Worm (Caenorhabditis elegans) whole organism, mixed stage, embryonic: Measurements from ENCODE around the gene lect-2.

ENCODE experiments used
- M03D4.4 ChIP-seq: sonication (generic microtip); optimal IDR thresholded peaks from 2 replicates; lab custom pipeline; 2017; ENCODE audit warnings: mild to moderate bottlenecking, missing genetic modification characterization, missing compliant biosample characterization
- bed-3 ChIP-seq: fragments of 200-800 bp; sonication (Bioruptor generic); optimal IDR thresholded peaks from 3 replicates; lab custom pipeline; 2018; ENCODE audit warnings: mild to moderate bottlenecking, missing genetic modification characterization, moderate library complexity, missing compliant biosample characterization
- blmp-1 ChIP-seq: fragments of 150-350 bp; optimal IDR thresholded peaks from 2 replicates; lab custom pipeline; 2014; ENCODE audit warnings: missing biosample characterization, missing genetic modification characterization
- ceh-39 ChIP-seq: fragments of 150-350 bp; optimal IDR thresholded peaks from 2 replicates; lab custom pipeline; 2014; ENCODE audit warnings: missing biosample characterization, missing genetic modification characterization
- ceh-43 ChIP-seq: fragments of 200-800 bp; sonication (Bioruptor generic); optimal IDR thresholded peaks from 2 replicates; lab custom pipeline; 2018; ENCODE audit warnings: mild to moderate bottlenecking, missing genetic modification characterization, moderate library complexity, missing compliant biosample characterization
- ceh-83 ChIP-seq: fragments of 200-800 bp; sonication (Bioruptor generic); optimal IDR thresholded peaks from 2 replicates; lab custom pipeline; 2018; ENCODE audit warnings: mild to moderate bottlenecking, missing genetic modification characterization, missing compliant biosample characterization
- ces-1 ChIP-seq: fragments of 150-350 bp; optimal IDR thresholded peaks from 2 replicates; lab custom pipeline; 2014; ENCODE audit warnings: missing biosample characterization, missing genetic modification reagents, missing genetic modification characterization
- cnd-1 ChIP-seq: fragments of 200-800 bp; sonication (Bioruptor generic); optimal IDR thresholded peaks from 2 replicates; lab custom pipeline; 2018; ENCODE audit warnings: mild to moderate bottlenecking, missing genetic modification characterization, missing compliant biosample characterization
- drap-1 ChIP-seq: fragments of 200-800 bp; sonication (Bioruptor generic); optimal IDR thresholded peaks from 3 replicates; lab custom pipeline; 2018; ENCODE audit warnings: mild to moderate bottlenecking, missing genetic modification characterization, missing compliant biosample characterization
- elt-1 ChIP-seq: sonication (generic microtip); optimal IDR thresholded peaks from 2 replicates; lab custom pipeline; 2017; ENCODE audit warnings: missing genetic modification characterization, mild to moderate bottlenecking, missing compliant biosample characterization, antibody characterized with exemption, moderate library complexity, borderline replicate concordance; ENCODE audit not compliant: insufficient read depth
- elt-3 ChIP-seq: fragments of 150-350 bp; optimal IDR thresholded peaks from 2 replicates; lab custom pipeline; 2014; ENCODE audit warnings: missing biosample characterization, missing genetic modification characterization
- hlh-1 ChIP-seq: fragments of 150-350 bp; optimal IDR thresholded peaks from 2 replicates; lab custom pipeline; 2014; ENCODE audit warnings: missing biosample characterization, missing genetic modification reagents, missing genetic modification characterization
- lin-13 ChIP-seq: fragments of 150-350 bp; optimal IDR thresholded peaks from 2 replicates; lab custom pipeline; 2014; ENCODE audit warnings: missing biosample characterization, missing genetic modification characterization
- lsy-2 ChIP-seq: fragments of 150-350 bp; optimal IDR thresholded peaks from 2 replicates; lab custom pipeline; 2014; ENCODE audit warnings: missing biosample characterization, missing genetic modification characterization
- mab-5 ChIP-seq: fragments of 150-350 bp; optimal IDR thresholded peaks from 2 replicates; lab custom pipeline; 2014; ENCODE audit warnings: missing biosample characterization, missing genetic modification characterization
- mep-1 ChIP-seq: fragments of 150-350 bp; optimal IDR thresholded peaks from 2 replicates; lab custom pipeline; 2017; ENCODE audit warnings: missing biosample characterization, missing genetic modification reagents, missing genetic modification characterization, inconsistent platforms
- mls-2 ChIP-seq: sonication (generic microtip); optimal IDR thresholded peaks from 2 replicates; lab custom pipeline; 2016; ENCODE audit warnings: mild to moderate bottlenecking, missing genetic modification characterization, moderate library complexity, missing compliant biosample characterization
- nhr-12 ChIP-seq: fragments of 150-350 bp; optimal IDR thresholded peaks from 2 replicates; lab custom pipeline; 2014; ENCODE audit warnings: missing biosample characterization, missing genetic modification characterization
- nhr-2 ChIP-seq: fragments of 150-350 bp; optimal IDR thresholded peaks from 2 replicates; lab custom pipeline; 2014; ENCODE audit warnings: missing biosample characterization, missing genetic modification characterization
- nhr-237 ChIP-seq: fragments of 150-350 bp; optimal IDR thresholded peaks from 2 replicates; lab custom pipeline; 2014; ENCODE audit warnings: missing biosample characterization, missing genetic modification characterization
- pha-4 ChIP-seq: fragments of 150-350 bp; optimal IDR thresholded peaks from 2 replicates; lab custom pipeline; 2018; ENCODE audit warnings: missing biosample characterization, missing genetic modification reagents, missing genetic modification characterization
- sem-2 ChIP-seq: fragments of 200-800 bp; sonication (Bioruptor generic); optimal IDR thresholded peaks from 2 replicates; lab custom pipeline; 2018; ENCODE audit warnings: mild to moderate bottlenecking, missing genetic modification characterization, missing compliant biosample characterization
- snpc-4 ChIP-seq: fragments of 150-350 bp; optimal IDR thresholded peaks from 2 replicates; lab custom pipeline; 2014; ENCODE audit warnings: missing biosample characterization, missing genetic modification characterization
- sptf-1 ChIP-seq: sonication (generic microtip); optimal IDR thresholded peaks from 2 replicates; lab custom pipeline; 2017; ENCODE audit warnings: mild to moderate bottlenecking, missing genetic modification characterization, moderate library complexity, missing compliant biosample characterization
- unc-120 ChIP-seq: sonication (generic microtip); optimal IDR thresholded peaks from 2 replicates; lab custom pipeline; 2017; ENCODE audit warnings: missing genetic modification characterization, missing compliant biosample characterization; ENCODE audit not compliant: poor library complexity, severe bottlenecking
- unc-39 ChIP-seq: fragments of 150-350 bp; optimal IDR thresholded peaks from 2 replicates; lab custom pipeline; 2014; ENCODE audit warnings: missing biosample characterization, missing genetic modification characterization
- unc-62 ChIP-seq: fragments of 150-350 bp; optimal IDR thresholded peaks from 2 replicates; lab custom pipeline; 2014; ENCODE audit warnings: missing biosample characterization, missing genetic modification reagents, missing genetic modification characterization
- zip-8 ChIP-seq: fragments of 150-350 bp; optimal IDR thresholded peaks from 2 replicates; lab custom pipeline; 2014; ENCODE audit warnings: missing biosample characterization, missing genetic modification characterization
- ztf-11 ChIP-seq: fragments of 150-350 bp; optimal IDR thresholded peaks from 2 replicates; lab custom pipeline; 2014; ENCODE audit warnings: missing biosample characterization, missing genetic modification characterization

The lect-2 gene

DNA sequence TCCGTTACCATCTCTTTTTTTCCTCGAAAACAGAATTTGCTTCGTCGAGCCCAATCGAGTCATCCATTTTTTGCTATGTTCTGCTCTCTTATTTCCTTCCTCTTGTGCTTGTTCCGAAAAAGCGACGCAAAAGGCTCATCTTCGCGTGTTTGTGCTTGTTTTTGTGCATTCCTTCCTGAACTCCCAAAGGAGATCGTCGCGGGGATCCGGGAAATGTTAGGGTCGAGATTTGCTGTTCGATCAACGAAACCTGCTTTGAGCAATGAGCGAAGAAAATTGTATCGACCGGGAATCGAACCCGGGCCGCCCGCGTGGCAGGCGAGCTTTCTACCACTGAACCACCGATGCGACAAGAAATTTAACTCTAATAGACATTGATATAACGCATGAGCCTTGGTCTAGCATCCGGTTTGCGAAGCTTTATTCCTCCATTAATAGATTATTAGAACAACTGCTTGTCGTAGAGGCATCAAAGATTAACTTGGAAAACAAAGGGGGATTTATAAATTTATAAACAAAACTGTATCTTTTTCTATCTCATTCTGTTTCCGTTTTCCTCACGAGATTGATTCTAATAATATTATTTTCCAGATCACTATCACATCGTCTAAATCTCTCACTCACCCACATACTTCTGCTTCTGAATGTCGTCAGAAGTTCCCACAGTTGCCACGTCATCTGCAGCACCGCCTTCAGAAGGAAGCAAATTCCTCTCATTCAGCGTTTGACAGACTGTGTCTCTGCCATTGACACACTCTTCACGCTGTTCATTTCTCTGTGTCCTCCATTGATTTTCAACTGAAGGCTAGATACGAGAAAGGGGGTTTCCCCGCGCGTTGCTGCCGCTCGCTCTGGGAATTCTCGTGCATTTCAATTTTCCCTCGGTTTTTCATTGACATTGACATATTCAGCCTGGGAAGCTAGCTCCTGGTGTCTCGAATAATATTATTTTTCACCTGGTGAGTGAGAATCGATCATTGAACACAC is 8.3 kb upstream of the lect-2 start, which contains the start of gene K05F1.6 (continued):
- TF ChIP-seq cnd-1 (peak; percentile 64), mab-5 (tag; lab: Kevin White, UChicago) (no peak), pha-4 (peak; percentile 16), snpc-4 (tag; lab: Kevin White, UChicago) (no peak), elt-1 (tag; lab: Kevin White, UChicago) (no peak)

DNA sequence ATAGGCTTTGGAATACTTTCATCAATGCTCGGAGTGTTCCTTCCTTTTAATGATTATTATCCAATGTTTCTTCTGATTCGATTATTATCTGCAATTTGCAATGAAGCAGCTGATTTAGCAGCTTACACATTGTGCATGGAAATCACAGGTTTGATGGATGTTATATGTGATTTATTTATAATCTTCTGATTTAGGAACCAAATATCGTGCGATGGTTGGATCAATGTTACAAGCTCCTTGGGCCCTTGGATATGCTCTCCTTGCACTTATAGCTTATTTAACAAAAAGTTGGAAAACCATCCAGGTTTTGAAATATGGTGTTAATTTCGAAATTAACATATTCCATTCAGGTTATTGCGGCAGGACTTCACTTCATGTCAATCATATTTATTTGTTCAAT is 5.0 kb upstream of the lect-2 start:
- no peak for TF ChIP-seq ceh-43 (GFP tag; lab: Kevin White, UChicago)
- TF ChIP-seq unc-120 (tag; lab: Kevin White, UChicago) = no peak
- TF ChIP-seq bed-3 = no peak

DNA sequence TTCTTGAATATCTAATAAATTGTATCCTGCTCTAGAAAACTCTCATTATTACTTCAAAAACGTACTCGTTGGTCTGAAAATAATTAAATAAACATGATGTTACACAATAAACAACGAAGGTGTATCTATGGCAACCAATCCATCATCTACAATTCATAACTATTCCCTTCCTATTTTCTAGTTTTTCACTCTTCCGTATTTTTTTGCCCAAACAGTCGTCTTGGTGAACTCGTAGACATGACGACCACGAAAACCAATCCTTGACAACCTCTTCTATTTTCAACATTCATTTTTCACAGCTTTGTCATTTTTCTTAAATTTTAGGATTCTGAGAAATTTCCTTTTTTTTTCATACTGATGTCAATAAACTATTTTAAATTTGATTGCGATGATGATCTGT is 1.7 kb upstream of the lect-2 start, which contains the start of gene K05F1.13:
K05F1.13 (plus strand) TSS at position 301 of the 400 bp plus-strand sequence.
- TF ChIP-seq M03D4.4 (tag; lab: Kevin White, UChicago) (no peak), cnd-1 (no peak), mep-1 (tag; lab: Kevin White, UChicago) (no peak), pha-4 (no peak), ceh-83 (GFP tag; lab: Kevin White, UChicago) (no peak), lsy-2 (tag; lab: Kevin White, UChicago) (no peak), zip-8 (tag; lab: Kevin White, UChicago) (no peak), ceh-39 (tag; lab: Kevin White, UChicago) (no peak), mls-2 (no peak), elt-3 (no peak), snpc-4 (tag; lab: Kevin White, UChicago) (no peak), nhr-237 (no peak), blmp-1 (tag; lab: Kevin White, UChicago) (no peak)

DNA sequence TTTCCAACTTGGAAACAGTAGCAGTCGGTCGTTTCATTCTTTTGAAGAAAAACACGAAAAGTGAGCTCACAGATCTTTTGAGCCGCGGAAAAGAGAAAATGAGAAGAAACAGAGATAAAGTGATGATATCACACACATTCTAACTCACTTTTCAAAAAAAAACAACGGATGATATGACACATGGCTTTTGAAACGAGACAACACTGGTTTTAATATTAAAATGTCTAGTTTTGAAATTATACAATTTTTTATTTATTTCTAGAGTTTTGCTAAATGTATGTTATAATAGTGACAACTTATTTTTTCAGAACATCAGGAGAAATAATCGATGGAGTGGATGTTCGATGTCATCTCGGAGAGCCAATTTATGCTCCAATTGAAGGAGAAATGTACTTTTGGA is 2.0 kb downstream of the lect-2 start, which contains the start of gene K05F1.14:
K05F1.14 (minus strand) TSS at position 101 of the 400 bp plus-strand sequence.
- no peak for TF ChIP-seq bed-3
- TF ChIP-seq elt-3 = no peak
- no peak for TF ChIP-seq nhr-12 (tag; lab: Kevin White, UChicago)
- no peak for TF ChIP-seq ceh-39 (tag; lab: Kevin White, UChicago)
- TF ChIP-seq, all 35 proteins: peak for 0

DNA sequence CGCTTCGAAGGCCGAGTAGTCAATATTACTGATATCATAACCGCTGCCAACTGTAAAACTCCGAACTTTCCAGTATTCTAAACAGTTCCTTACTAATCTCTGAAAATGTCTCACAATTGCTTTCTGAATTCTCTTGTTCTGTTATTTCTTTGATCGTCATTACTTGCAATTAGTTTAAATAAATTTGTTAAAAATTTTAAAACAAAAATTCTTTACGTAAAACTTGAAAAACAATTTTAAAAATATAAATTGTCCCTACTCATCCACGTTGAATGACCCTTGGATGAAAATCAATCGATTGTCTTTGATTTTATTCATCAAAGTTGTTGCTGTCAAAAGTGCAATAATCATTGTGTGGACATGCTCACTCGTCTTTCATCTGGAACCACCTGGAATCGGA is 3.7 kb downstream of the lect-2 start, which contains the start of gene acdh-8:
acdh-8 (plus strand) TSS at position 301 of the 400 bp plus-strand sequence.
- TF ChIP-seq bed-3 = no peak
- no peak for TF ChIP-seq mab-5 (tag; lab: Kevin White, UChicago)
- TF ChIP-seq snpc-4 (tag; lab: Kevin White, UChicago) = no peak
- TF ChIP-seq sptf-1 = no peak
- no peak for TF ChIP-seq unc-62 (GFP tag; lab: Kevin White, UChicago)
- no peak for TF ChIP-seq nhr-237

DNA sequence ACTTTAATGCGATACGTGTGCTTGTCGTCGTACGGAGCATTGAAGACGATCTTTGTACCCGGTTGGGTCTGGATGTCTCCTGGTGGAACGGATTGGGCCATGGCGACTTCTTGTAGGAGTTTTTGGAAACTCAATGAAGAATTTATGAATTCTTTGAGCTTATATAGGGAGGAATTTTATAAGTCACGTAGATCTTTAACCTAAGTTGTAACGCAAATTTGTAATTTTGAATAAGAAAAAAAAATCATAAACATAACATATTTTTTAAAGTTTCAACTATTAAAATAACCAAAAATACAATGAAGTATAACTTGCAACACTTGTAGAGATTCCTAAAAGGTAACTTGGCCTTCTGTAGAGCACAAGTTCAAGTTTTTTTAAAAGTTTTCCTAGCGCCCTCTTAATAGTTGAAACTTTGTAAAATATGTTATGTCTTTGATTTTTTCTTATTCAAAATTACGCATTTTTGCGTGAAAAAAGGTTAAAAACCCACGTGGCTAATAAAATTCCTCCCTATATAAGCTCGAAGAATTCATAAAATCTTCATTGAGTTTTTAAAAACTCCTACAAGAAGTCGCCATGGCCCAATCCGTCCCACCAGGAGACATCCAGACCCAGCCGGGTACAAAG is 6.9 kb downstream of the lect-2 start, which contains the start of the genes msp-63 and msp-142:
msp-63 (minus strand) TSS at position 101 of the 630 bp plus-strand sequence.
msp-142 (plus strand) TSS at position 580 of the 630 bp plus-strand sequence.
- no peak for TF ChIP-seq zip-8 (tag; lab: Kevin White, UChicago)
- TF ChIP-seq ceh-43 (GFP tag; lab: Kevin White, UChicago) = no peak
- TF ChIP-seq, all 35 proteins: peak for 0

DNA sequence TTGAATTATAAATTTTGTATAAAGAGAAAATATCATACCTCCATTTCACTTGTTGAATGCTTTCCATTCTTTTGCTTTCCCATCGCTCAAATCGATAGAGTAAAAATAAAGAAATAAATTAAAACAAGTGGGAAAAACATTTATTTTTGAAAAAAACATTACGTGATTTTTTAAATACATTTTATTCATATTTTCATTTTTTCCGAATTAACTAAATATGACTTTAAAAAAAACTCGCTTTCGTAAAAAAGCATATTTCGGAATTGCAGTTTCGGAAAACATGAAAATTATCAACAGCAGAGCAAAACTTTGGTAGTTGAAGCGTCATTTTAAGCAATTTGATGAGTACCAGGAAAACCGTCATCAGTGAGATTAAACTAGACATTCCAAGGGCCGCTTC is 9.0 kb downstream of the lect-2 start, which contains the start of gene K05F1.8:
K05F1.8 (minus strand) TSS at position 101 of the 400 bp plus-strand sequence.
- TF ChIP-seq hlh-1 (tag; lab: Kevin White, UChicago) (no peak), snpc-4 (tag; lab: Kevin White, UChicago) (no peak), M03D4.4 (tag; lab: Kevin White, UChicago) (no peak), sem-2 (GFP tag; lab: Kevin White, UChicago) (no peak), lin-13 (tag; lab: Kevin White, UChicago) (no peak), mls-2 (no peak), mab-5 (tag; lab: Kevin White, UChicago) (no peak), ztf-11 (tag; lab: Kevin White, UChicago) (no peak), unc-39 (tag; lab: Kevin White, UChicago) (no peak), ceh-83 (GFP tag; lab: Kevin White, UChicago) (no peak), nhr-2 (tag; lab: Kevin White, UChicago) (no peak), ces-1 (GFP tag; lab: Kevin White, UChicago) (no peak), mep-1 (tag; lab: Kevin White, UChicago) (no peak), cnd-1 (no peak), ceh-39 (tag; lab: Kevin White, UChicago) (no peak), drap-1 (GFP tag; lab: Kevin White, UChicago) (no peak)
